Fruit fly (Drosophila melanogaster): ENCODE measurements around the gene skd.

DNA sequence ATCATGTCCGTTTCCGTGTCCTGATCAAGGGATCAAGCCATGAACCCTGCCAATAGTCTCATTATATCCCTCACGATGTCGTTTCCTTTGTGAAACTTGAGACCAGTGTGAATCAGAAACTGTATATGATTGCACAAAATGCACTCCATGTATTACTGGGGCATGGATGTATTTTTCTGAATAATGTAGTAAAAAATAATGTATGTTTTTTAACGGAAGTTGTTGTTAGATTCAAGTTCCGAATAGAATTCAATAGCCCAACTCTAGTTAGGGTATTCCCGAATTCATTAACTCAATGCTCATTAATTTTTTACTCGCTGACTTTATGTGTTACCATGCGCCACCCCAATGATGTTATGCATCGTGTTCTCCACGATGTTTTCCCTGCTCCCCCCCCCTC lies 17.5 kb upstream of the skd start:
- TF ChIP-seq ttk (optimal IDR thresholded peaks at IDR 0.05) (no peak), Sin3A (optimal IDR thresholded peaks at IDR 0.05) (no peak), Myc (optimal IDR thresholded peaks at IDR 0.05) (no peak), insv (optimal IDR thresholded peaks at IDR 0.05) (no peak), psq (optimal IDR thresholded peaks at IDR 0.05) (no peak), h (optimal IDR thresholded peaks at IDR 0.05) (no peak)

All from Kc167 (cell line).